Worm (Caenorhabditis elegans): ENCODE data around the gene pinn-1.

DNA sequence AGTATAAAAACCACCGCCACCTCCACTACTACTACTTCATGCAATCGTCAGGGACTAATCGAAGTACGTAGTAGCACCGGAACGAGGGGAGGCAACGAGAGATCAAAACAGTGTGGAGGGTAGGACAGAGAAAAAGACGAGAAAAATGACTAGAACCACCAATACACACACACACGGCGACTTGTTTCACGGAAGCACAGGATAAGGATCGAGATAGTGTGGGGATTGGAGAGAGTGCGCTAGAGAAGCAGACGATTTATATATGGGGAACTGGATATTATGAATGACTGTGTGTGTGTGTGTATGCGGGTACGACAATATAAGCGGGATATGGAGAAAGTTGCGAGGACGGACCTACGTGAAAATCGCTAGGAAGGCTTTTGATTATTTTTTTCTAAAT lies 34.0 kb downstream of the pinn-1 start:
- TF ChIP-seq zag-1 (tag; optimal IDR thresholded peaks at IDR 0.05): no peak
- no peak for TF ChIP-seq nhr-6 (tag; optimal IDR thresholded peaks at IDR 0.05)
- TF ChIP-seq mdl-1 (tag; optimal IDR thresholded peaks at IDR 0.05): no peak
- TF ChIP-seq fos-1 (tag; optimal IDR thresholded peaks at IDR 0.05): no peak
- no peak for TF ChIP-seq nhr-102 (tag; optimal IDR thresholded peaks at IDR 0.05)
- TF ChIP-seq ces-1 (GFP tag; optimal IDR thresholded peaks at IDR 0.05): no peak
- no peak for TF ChIP-seq ztf-7 (tag; optimal IDR thresholded peaks at IDR 0.05)
- no peak for TF ChIP-seq lsy-2 (tag; optimal IDR thresholded peaks at IDR 0.05)
- TF ChIP-seq R02D3.7 (tag; optimal IDR thresholded peaks at IDR 0.05): no peak
- no peak for TF ChIP-seq hif-1 (tag; optimal IDR thresholded peaks at IDR 0.05)
- no peak for TF ChIP-seq unc-39 (tag; optimal IDR thresholded peaks at IDR 0.05)

Measured in whole organism, L4 larva.